Worm (Caenorhabditis elegans) whole organism, L4 larva: ENCODE measurements around the gene F38B7.11.

Source experiments
- F44E2.7 ChIP-seq: fragments of 200-800 bp; sonication (Bioruptor generic); IDR thresholded peaks from 2 replicates; pipeline ENCODE4 v2.1.2; 2022; ENCODE audit warnings: missing genetic modification characterization, missing compliant biosample characterization
- F49E8.2 ChIP-seq: sonication (generic microtip); optimal IDR thresholded peaks from 2 replicates; lab custom pipeline; 2016; ENCODE audit warnings: missing compliant biosample characterization, mild to moderate bottlenecking, missing genetic modification characterization, borderline replicate concordance
- R02D3.7 ChIP-seq: fragments of 150-350 bp; sonication (generic microtip); optimal IDR thresholded peaks from 3 replicates; lab custom pipeline; 2014; ENCODE audit warnings: missing biosample characterization, missing genetic modification characterization
- Y105C5A.15 ChIP-seq: fragments of 200-800 bp; sonication (Bioruptor generic); IDR thresholded peaks from 2 replicates; pipeline ENCODE4 v1.3.6; 2022; ENCODE audit warnings: missing genetic modification characterization, missing compliant biosample characterization
- Y75B8A.6 ChIP-seq: fragments of 200-800 bp; sonication (Bioruptor generic); IDR thresholded peaks from 2 replicates; pipeline ENCODE4 v1.3.6; 2022; ENCODE audit warnings: missing genetic modification reagents, missing genetic modification characterization, missing compliant biosample characterization
- ZK337.2 ChIP-seq: fragments of 200-800 bp; sonication (Bioruptor generic); IDR thresholded peaks from 2 replicates; pipeline ENCODE4 v1.3.6; 2022; ENCODE audit warnings: missing genetic modification reagents, missing genetic modification characterization, missing compliant biosample characterization
- ama-1 ChIP-seq: fragments of 150-350 bp; optimal IDR thresholded peaks from 2 replicates; lab custom pipeline; 2014; ENCODE audit warnings: inconsistent platforms, mixed read lengths
- arid-1 ChIP-seq: fragments of 200-800 bp; sonication (Bioruptor generic); conservative IDR thresholded peaks from 2 replicates; pipeline ENCODE4 v1.3.6; 2022; ENCODE audit warnings: missing genetic modification reagents, missing genetic modification characterization, missing compliant biosample characterization
- ceh-32 ChIP-seq: sonication (generic microtip); optimal IDR thresholded peaks from 2 replicates; lab custom pipeline; 2016; ENCODE audit warnings: mild to moderate bottlenecking, missing genetic modification characterization, missing compliant biosample characterization; ENCODE audit not compliant: poor library complexity
- ceh-44 ChIP-seq: fragments of 200-800 bp; sonication (Bioruptor generic); IDR thresholded peaks from 2 replicates; pipeline ENCODE4 v1.3.6; 2022; ENCODE audit warnings: missing genetic modification reagents, missing genetic modification characterization, missing compliant biosample characterization
- ceh-62 ChIP-seq: sonication (generic microtip); optimal IDR thresholded peaks from 2 replicates; lab custom pipeline; 2017; ENCODE audit warnings: missing biosample characterization, missing genetic modification characterization
- ceh-82 ChIP-seq: sonication (generic microtip); optimal IDR thresholded peaks from 2 replicates; lab custom pipeline; 2017; ENCODE audit warnings: missing biosample characterization, missing genetic modification characterization
- cey-2 ChIP-seq: sonication (generic microtip); optimal IDR thresholded peaks from 3 replicates; lab custom pipeline; 2017; ENCODE audit warnings: missing genetic modification characterization, mild to moderate bottlenecking, missing compliant biosample characterization, antibody characterized with exemption, borderline replicate concordance; ENCODE audit not compliant: insufficient read depth
- daf-16 ChIP-seq, 3 experiments: sonication (generic microtip); optimal IDR thresholded peaks; 2 replicates each; lab custom pipeline; 2016 to 2017; ENCODE audit warnings: missing genetic modification characterization in 3 of 3, missing genetic modification reagents in 3 of 3, mild to moderate bottlenecking in 2 of 3, missing compliant biosample characterization in 2 of 3, missing biosample characterization in 1 of 3, moderate library complexity in 1 of 3
- daf-8 ChIP-seq: fragments of 200-800 bp; sonication (Bioruptor generic); IDR thresholded peaks from 2 replicates; pipeline ENCODE4 v1.3.6; 2022; ENCODE audit warnings: missing genetic modification characterization, missing compliant biosample characterization
- dmd-6 ChIP-seq: fragments of 200-800 bp; sonication (Bioruptor generic); IDR thresholded peaks from 2 replicates; pipeline ENCODE4 v1.3.6; 2022; ENCODE audit warnings: missing genetic modification reagents, missing genetic modification characterization, missing compliant biosample characterization
- dmd-9 ChIP-seq: fragments of 200-800 bp; sonication (Bioruptor generic); IDR thresholded peaks from 2 replicates; pipeline ENCODE4 v1.3.6; 2022; ENCODE audit warnings: missing genetic modification reagents, missing genetic modification characterization, missing compliant biosample characterization
- egl-27 ChIP-seq: sonication (generic microtip); optimal IDR thresholded peaks from 3 replicates; lab custom pipeline; 2017; ENCODE audit warnings: missing biosample characterization, missing genetic modification reagents, missing genetic modification characterization
- gei-8 ChIP-seq: fragments of 200-800 bp; sonication (Bioruptor generic); optimal IDR thresholded peaks from 2 replicates; lab custom pipeline; 2018; ENCODE audit warnings: mild to moderate bottlenecking, missing genetic modification characterization, missing compliant biosample characterization
- hif-1 ChIP-seq, 2 experiments: sonication (generic microtip); optimal IDR thresholded peaks; 2 replicates each; lab custom pipeline; 2016 to 2017; ENCODE audit warnings: missing compliant biosample characterization in 2 of 2, missing genetic modification characterization in 2 of 2, missing genetic modification reagents in 2 of 2, missing genotype in 2 of 2, mild to moderate bottlenecking in 1 of 2
- hlh-11 ChIP-seq: fragments of 200-800 bp; sonication (Bioruptor generic); optimal IDR thresholded peaks from 2 replicates; lab custom pipeline; 2018; ENCODE audit warnings: mild to moderate bottlenecking, missing genetic modification characterization, missing compliant biosample characterization
- jun-1 ChIP-seq: fragments of 150-350 bp; optimal IDR thresholded peaks from 2 replicates; lab custom pipeline; 2014; ENCODE audit warnings: missing biosample characterization, missing genetic modification reagents, missing genetic modification characterization
- lin-1 ChIP-seq: fragments of 200-800 bp; sonication (Bioruptor generic); IDR thresholded peaks from 2 replicates; pipeline ENCODE4 v1.3.6; 2022; ENCODE audit warnings: missing genetic modification reagents, missing genetic modification characterization, missing compliant biosample characterization
- lin-13 ChIP-seq: fragments of 150-350 bp; optimal IDR thresholded peaks from 2 replicates; lab custom pipeline; 2014; ENCODE audit warnings: missing biosample characterization, missing genetic modification reagents, missing genetic modification characterization
- lin-15B ChIP-seq: fragments of 150-350 bp; sonication (generic microtip); optimal IDR thresholded peaks from 3 replicates; lab custom pipeline; 2014; ENCODE audit warnings: missing biosample characterization, missing genetic modification characterization
- lin-29 ChIP-seq: fragments of 200-800 bp; sonication (Bioruptor generic); IDR thresholded peaks from 2 replicates; pipeline ENCODE4 v1.3.6; 2022; ENCODE audit warnings: missing genetic modification reagents, missing genetic modification characterization, missing compliant biosample characterization
- lin-38 ChIP-seq: fragments of 200-800 bp; sonication (Bioruptor generic); IDR thresholded peaks from 2 replicates; pipeline ENCODE4 v1.3.6; 2022; ENCODE audit warnings: missing genetic modification reagents, missing genetic modification characterization, missing compliant biosample characterization
- lir-3 ChIP-seq: sonication (generic microtip); optimal IDR thresholded peaks from 2 replicates; lab custom pipeline; 2016; ENCODE audit warnings: mild to moderate bottlenecking, missing genetic modification characterization, missing compliant biosample characterization
- madf-5 ChIP-seq, 2 experiments: fragments of 200-800 bp; sonication (Bioruptor generic); IDR thresholded peaks; 2 replicates each; pipeline ENCODE4 v1.3.6; 2022; ENCODE audit warnings: missing compliant biosample characterization in 2 of 2, missing genetic modification characterization in 2 of 2
- mdt-29 ChIP-seq: fragments of 200-800 bp; sonication (Bioruptor generic); IDR thresholded peaks from 2 replicates; pipeline ENCODE4 v1.3.6; 2022; ENCODE audit warnings: missing genetic modification reagents, missing genetic modification characterization, missing compliant biosample characterization
- nhr-11 ChIP-seq: fragments of 150-350 bp; optimal IDR thresholded peaks from 2 replicates; lab custom pipeline; 2014; ENCODE audit warnings: missing biosample characterization, missing genetic modification characterization
- nhr-111 ChIP-seq: fragments of 200-800 bp; sonication (Bioruptor generic); optimal IDR thresholded peaks from 2 replicates; lab custom pipeline; 2018; ENCODE audit warnings: mild to moderate bottlenecking, missing genetic modification characterization, missing compliant biosample characterization
- nhr-237 ChIP-seq: sonication (generic microtip); optimal IDR thresholded peaks from 2 replicates; lab custom pipeline; 2017; ENCODE audit warnings: missing biosample characterization, missing genetic modification characterization
- nhr-25 ChIP-seq: sonication (generic microtip); optimal IDR thresholded peaks from 2 replicates; lab custom pipeline; 2017; ENCODE audit warnings: missing genetic modification characterization, mild to moderate bottlenecking, missing compliant biosample characterization, antibody characterized with exemption, moderate library complexity, borderline replicate concordance; ENCODE audit not compliant: insufficient read depth
- nhr-41 ChIP-seq: fragments of 200-800 bp; sonication (Bioruptor generic); IDR thresholded peaks from 2 replicates; pipeline ENCODE4 v1.3.6; 2022; ENCODE audit warnings: missing genetic modification reagents, missing genetic modification characterization, missing compliant biosample characterization
- nhr-6 ChIP-seq: fragments of 150-350 bp; optimal IDR thresholded peaks from 2 replicates; lab custom pipeline; 2014; ENCODE audit warnings: missing biosample characterization, missing genetic modification characterization
- nhr-76 ChIP-seq: fragments of 150-350 bp; optimal IDR thresholded peaks from 2 replicates; lab custom pipeline; 2014; ENCODE audit warnings: missing biosample characterization, missing genetic modification characterization
- pha-4 ChIP-seq, 2 experiments: fragments of 150-350 bp in 1 of 2; fragments of 200-800 bp in 1 of 2; sonication (Bioruptor generic) in 1 of 2; IDR thresholded peaks in 1 of 2; optimal IDR thresholded peaks in 1 of 2; 2 replicates each; pipeline versions ENCODE4 v1.3.6 to Lab custom; 2014 to 2022; ENCODE audit warnings: missing genetic modification characterization in 2 of 2, missing genetic modification reagents in 2 of 2, missing biosample characterization in 1 of 2, missing compliant biosample characterization in 1 of 2
- pqm-1 ChIP-seq: sonication (generic microtip); optimal IDR thresholded peaks from 2 replicates; lab custom pipeline; 2017; ENCODE audit warnings: missing biosample characterization, missing genetic modification characterization
- snpc-4 ChIP-seq: fragments of 150-350 bp; optimal IDR thresholded peaks from 2 replicates; lab custom pipeline; 2014; ENCODE audit warnings: missing biosample characterization, missing genetic modification characterization
- spr-3 ChIP-seq: fragments of 200-800 bp; sonication (Bioruptor generic); optimal IDR thresholded peaks from 2 replicates; lab custom pipeline; 2018; ENCODE audit warnings: mild to moderate bottlenecking, missing genetic modification characterization, missing compliant biosample characterization
- unc-130 ChIP-seq: sonication (generic microtip); optimal IDR thresholded peaks from 2 replicates; lab custom pipeline; 2016; ENCODE audit warnings: missing genetic modification reagents, missing genetic modification characterization, missing compliant biosample characterization
- unc-62 ChIP-seq, 3 experiments: fragments of 150-350 bp in 1 of 3; sonication (generic microtip); optimal IDR thresholded peaks in 2 of 3; peaks in 1 of 3; 1 replicate in 1 of 3; 2 replicates in 2 of 3; lab custom pipeline; 2014 to 2017; ENCODE audit warnings: missing biosample characterization in 3 of 3, missing genetic modification characterization in 3 of 3, missing genetic modification reagents in 3 of 3, missing genotype in 1 of 3
- zag-1 ChIP-seq: fragments of 150-350 bp; optimal IDR thresholded peaks from 2 replicates; lab custom pipeline; 2014; ENCODE audit warnings: missing biosample characterization, missing genetic modification characterization
- zfp-3 ChIP-seq: fragments of 200-800 bp; sonication (Bioruptor generic); conservative IDR thresholded peaks from 2 replicates; pipeline ENCODE4 v1.3.6; 2022; ENCODE audit warnings: missing genetic modification reagents, missing genetic modification characterization, missing compliant biosample characterization
- zip-2 ChIP-seq: fragments of 150-350 bp; optimal IDR thresholded peaks from 2 replicates; lab custom pipeline; 2014; ENCODE audit warnings: missing biosample characterization, missing genetic modification characterization

F38B7.11 gene

DNA sequence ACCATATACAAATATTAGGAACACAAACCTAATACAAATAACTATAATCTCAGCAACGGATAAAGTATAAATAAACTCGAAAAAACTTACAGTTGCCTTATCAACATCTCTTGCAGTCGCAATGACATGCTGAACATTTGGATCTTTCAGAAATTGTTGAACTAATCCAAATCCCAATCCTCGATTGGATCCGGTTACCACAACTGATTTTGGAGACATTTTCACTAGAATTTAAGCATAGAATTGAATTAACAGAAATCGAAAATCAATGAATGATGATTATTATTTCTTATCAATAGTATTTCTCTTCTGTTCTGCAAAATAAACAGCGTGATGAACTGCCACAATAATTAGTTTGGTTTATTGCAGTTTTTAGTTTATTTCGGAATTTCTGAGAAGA, 26.7 kb upstream of the F38B7.11 start, which contains the start of the genes C55A6.11 and C55A6.7:
Gene C55A6.11 (plus strand): TSS at position 301 of the 400 bp plus-strand sequence.
Gene C55A6.7 (minus strand): TSS at position 316 of the 400 bp plus-strand sequence.
- TF ChIP-seq pqm-1 (tag; lab: Kevin White, UChicago): no peak
- peak in 1 of 2 experiments; percentile 86 for TF ChIP-seq unc-62 (GFP tag; optimal IDR thresholded peaks at IDR 0.05 in 1 of 2; lab: Kevin White, UChicago)
- TF ChIP-seq unc-62 (tag; optimal IDR thresholded peaks at IDR 0.05; lab: Kevin White, UChicago): no peak
- no peak for TF ChIP-seq nhr-25 (tag; lab: Kevin White, UChicago)
- no peak for TF ChIP-seq daf-16 (GFP tag; optimal IDR thresholded peaks at IDR 0.05; lab: Kevin White, UChicago)
- TF ChIP-seq daf-16 (tag; optimal IDR thresholded peaks at IDR 0.05; lab: Kevin White, UChicago): peak; percentile 29

DNA sequence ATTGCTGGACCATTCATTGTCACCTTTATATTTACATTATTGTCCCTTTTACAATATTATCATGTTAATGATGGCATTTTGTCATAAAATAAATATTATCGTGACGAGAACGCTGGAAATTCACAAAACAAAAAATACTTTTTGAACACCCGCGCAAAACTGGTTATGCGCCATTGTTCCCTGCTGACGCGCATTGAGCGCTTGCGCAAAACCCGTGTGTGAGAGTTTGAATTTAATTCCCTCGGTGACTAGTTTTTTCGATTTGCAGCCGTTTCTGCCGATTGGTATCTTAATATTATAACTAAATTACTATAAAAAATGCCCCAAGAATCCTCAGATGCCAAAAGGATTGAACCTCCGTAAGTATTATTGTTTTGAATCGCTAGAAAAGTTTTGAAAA, 25.4 kb upstream of the F38B7.11 start, which contains the start of gene pafo-1:
Gene pafo-1 (plus strand): TSS at position 256 of the 400 bp plus-strand sequence.
- no peak for TF ChIP-seq ceh-82
- no peak for TF ChIP-seq cey-2
- TF ChIP-seq F49E8.2 (tag; lab: Kevin White, UChicago): peak; percentile 80
- no peak for TF ChIP-seq nhr-237 (tag; lab: Kevin White, UChicago)
- TF ChIP-seq nhr-6: peak; percentile 88
- no peak for TF ChIP-seq egl-27 (tag; lab: Kevin White, UChicago)
- TF ChIP-seq nhr-11 (tag; lab: Kevin White, UChicago): peak; percentile 57
- TF ChIP-seq zfp-3: 0 out of 2 replicates have a peak, but pooled peaks have one; percentile 45
- no peak for TF ChIP-seq lin-29 (GFP tag; lab: Robert Waterston, UW)
- no peak for TF ChIP-seq jun-1 (tag; lab: Kevin White, UChicago)
- TF ChIP-seq ceh-32 (tag; lab: Kevin White, UChicago): peak; percentile 37
- peak; percentile 32 to 75 for TF ChIP-seq daf-16 (GFP tag; optimal IDR thresholded peaks at IDR 0.05; lab: Kevin White, UChicago)
- TF ChIP-seq daf-16 (tag; optimal IDR thresholded peaks at IDR 0.05; lab: Kevin White, UChicago): no peak
- TF ChIP-seq arid-1 (GFP tag; lab: Robert Waterston, UW): 0 out of 2 replicates have a peak, but pooled peaks have one; percentile 18
- no peak for TF ChIP-seq R02D3.7 (tag; lab: Kevin White, UChicago)
- no peak for TF ChIP-seq nhr-41
- peak; percentile 50; the same call in 1 of the 2 replicates for TF ChIP-seq lin-1
- TF ChIP-seq lir-3: no peak
- TF ChIP-seq pha-4 (GFP tag; IDR thresholded peaks at IDR 0.05; lab: Robert Waterston, UW): no peak
- TF ChIP-seq pha-4 (tag; optimal IDR thresholded peaks at IDR 0.05; lab: Kevin White, UChicago): no peak
- TF ChIP-seq lin-38 (GFP tag; lab: Robert Waterston, UW): no peak
- TF ChIP-seq gei-8 (GFP tag; lab: Kevin White, UChicago): no peak
- no peak for TF ChIP-seq nhr-76 (tag; lab: Kevin White, UChicago)
- no peak for TF ChIP-seq snpc-4 (tag; lab: Kevin White, UChicago)
- TF ChIP-seq Y75B8A.6 (GFP tag; lab: Robert Waterston, UW): no peak
- peak; percentile 82 for TF ChIP-seq mdt-29 (GFP tag; lab: Robert Waterston, UW)
- peak; percentile 85 for TF ChIP-seq hlh-11 (tag; lab: Kevin White, UChicago)
- TF ChIP-seq ZK337.2: no peak
- no peak for TF ChIP-seq unc-130 (GFP tag; lab: Kevin White, UChicago)
- TF ChIP-seq Y105C5A.15 (GFP tag; lab: Robert Waterston, UW): no peak
- peak in 1 of 2 experiments; percentile 45 for TF ChIP-seq hif-1 (tag; optimal IDR thresholded peaks at IDR 0.05; lab: Kevin White, UChicago)
- no peak for TF ChIP-seq zip-2 (tag; lab: Kevin White, UChicago)
- no peak for TF ChIP-seq ceh-62 (tag; lab: Kevin White, UChicago)
- no peak for TF ChIP-seq madf-5 (GFP tag; IDR thresholded peaks at IDR 0.05; lab: Robert Waterston, UW)
- no peak for TF ChIP-seq nhr-25 (tag; lab: Kevin White, UChicago)
- TF ChIP-seq dmd-6: peak; percentile 84
- TF ChIP-seq daf-8 (GFP tag; lab: Robert Waterston, UW): no peak
- peak; percentile 75 for TF ChIP-seq lin-13 (GFP tag; lab: Kevin White, UChicago)
- TF ChIP-seq nhr-111 (GFP tag; lab: Kevin White, UChicago): no peak
- peak; percentile 39 for TF ChIP-seq spr-3 (GFP tag; lab: Kevin White, UChicago)
- no peak for TF ChIP-seq F44E2.7 (GFP tag; lab: Robert Waterston, UW)
- TF ChIP-seq ama-1: no peak
- no peak for TF ChIP-seq dmd-9 (GFP tag; lab: Robert Waterston, UW)
- no peak for TF ChIP-seq zag-1 (tag; lab: Kevin White, UChicago)
- TF ChIP-seq lin-15B (tag; lab: Kevin White, UChicago): peak; percentile 9
- no peak for TF ChIP-seq ceh-44 (GFP tag; lab: Robert Waterston, UW)
